Fruit fly (Drosophila melanogaster) whole organism: Measurements from ENCODE around the gene scrib.

Experiments
- CG8478 ChIP-seq: fragments of >200 bp; optimal IDR thresholded peaks from 2 replicates; lab custom pipeline; 2018; ENCODE audit warnings: inconsistent platforms
- EcR ChIP-seq, 2 experiments: fragments of >200 bp; optimal IDR thresholded peaks; 2 replicates each; lab custom pipeline; 2017; ENCODE audit warnings: missing biosample characterization in 2 of 2, missing genetic modification characterization in 2 of 2, missing genetic modification reagents in 2 of 2
- pan ChIP-seq: fragments of >200 bp; optimal IDR thresholded peaks from 2 replicates; lab custom pipeline; 2017

DNA sequence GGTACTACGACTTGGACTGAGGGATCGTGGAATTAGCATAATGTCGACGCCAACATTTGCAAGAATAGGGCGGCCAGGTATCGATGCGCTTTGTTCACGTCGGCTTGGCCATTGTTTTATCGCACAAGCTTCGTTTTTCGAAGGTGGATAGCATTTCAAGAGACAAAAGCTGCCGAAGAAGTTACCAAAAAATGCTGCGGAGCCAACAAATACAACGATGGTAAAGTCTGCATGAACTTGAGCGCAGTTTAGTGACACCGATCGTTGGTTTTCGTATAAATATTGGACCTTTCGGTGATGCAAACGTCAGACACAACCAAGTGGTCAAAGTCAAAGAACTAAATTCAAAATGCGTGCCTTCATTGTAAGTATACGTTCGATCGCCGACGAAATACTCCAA is 82.7 kb downstream of the scrib start, which contains the start of gene TwdlM:
- TF ChIP-seq EcR (GFP tag; optimal IDR thresholded peaks at IDR 0.05; lab: Kevin White, UChicago) (no peak), pan (lab: Kevin White, UChicago) (no peak), CG8478 (lab: Kevin White, UChicago) (no peak)
